Worm (Caenorhabditis elegans) whole organism, early embryonic: ENCODE results near the gene trmt-10A.

Experiments
- ama-1 ChIP-seq: fragments of 150-350 bp; optimal IDR thresholded peaks from 2 replicates; lab custom pipeline; 2014
- ets-7 ChIP-seq: sonication (generic microtip); optimal IDR thresholded peaks from 2 replicates; lab custom pipeline; 2016; ENCODE audit warnings: missing genotype, missing genetic modification characterization, missing compliant biosample characterization

ce11 chrIV:9899227-9899626 lies 32.8 kb downstream of the trmt-10A start:
- TF ChIP-seq ama-1 (no peak), ets-7 (tag; lab: Kevin White, UChicago) (no peak)
